Worm (Caenorhabditis elegans) whole organism, young adult: ENCODE results near the gene C44C10.5.

Experiments used
- D2030.7 ChIP-seq: fragments of 200-800 bp; sonication (Bioruptor generic); IDR thresholded peaks from 2 replicates; pipeline ENCODE4 v1.3.6; 2022; ENCODE audit warnings: missing genetic modification reagents, missing genetic modification characterization, missing compliant biosample characterization
- ZK185.1 ChIP-seq: sonication (generic microtip); optimal IDR thresholded peaks from 2 replicates; lab custom pipeline; 2016; ENCODE audit warnings: mild to moderate bottlenecking, missing genetic modification characterization, missing compliant biosample characterization; ENCODE audit not compliant: poor library complexity, severe bottlenecking
- akir-1 ChIP-seq: fragments of 200-800 bp; sonication (Bioruptor generic); optimal IDR thresholded peaks from 2 replicates; lab custom pipeline; 2018; ENCODE audit warnings: mild to moderate bottlenecking, missing genetic modification characterization, moderate library complexity, missing compliant biosample characterization
- atf-7 ChIP-seq: sonication (generic microtip); optimal IDR thresholded peaks from 2 replicates; lab custom pipeline; 2017; ENCODE audit warnings: mild to moderate bottlenecking, missing genetic modification characterization, missing compliant biosample characterization
- athp-1 ChIP-seq: sonication (generic microtip); optimal IDR thresholded peaks from 2 replicates; lab custom pipeline; 2017; ENCODE audit warnings: mild to moderate bottlenecking, missing genetic modification characterization, missing compliant biosample characterization
- attf-6 ChIP-seq: fragments of 200-800 bp; sonication (Bioruptor generic); IDR thresholded peaks from 2 replicates; pipeline ENCODE4 v1.3.6; 2022; ENCODE audit warnings: missing genetic modification reagents, missing genetic modification characterization, missing compliant biosample characterization
- bed-2 ChIP-seq: fragments of 200-800 bp; sonication (Bioruptor generic); IDR thresholded peaks from 2 replicates; pipeline ENCODE4 v1.3.6; 2022; ENCODE audit warnings: missing genetic modification reagents, missing genetic modification characterization, missing compliant biosample characterization
- ccch-3 ChIP-seq: fragments of 200-800 bp; sonication (Bioruptor generic); optimal IDR thresholded peaks from 2 replicates; lab custom pipeline; 2018; ENCODE audit warnings: mild to moderate bottlenecking, missing genetic modification characterization, missing compliant biosample characterization
- cebp-1 ChIP-seq, 2 experiments: fragments of 200-800 bp in 1 of 2; sonication (Bioruptor generic) in 1 of 2; sonication (generic microtip) in 1 of 2; IDR thresholded peaks in 1 of 2; optimal IDR thresholded peaks in 1 of 2; 2 replicates each; pipeline versions ENCODE4 v1.3.6 to Lab custom; 2017 to 2022; ENCODE audit warnings: missing compliant biosample characterization in 2 of 2, missing genetic modification characterization in 2 of 2, mild to moderate bottlenecking in 1 of 2, missing genetic modification reagents in 1 of 2, moderate library complexity in 1 of 2
- ceh-27 ChIP-seq: fragments of 200-800 bp; sonication (Bioruptor generic); optimal IDR thresholded peaks from 2 replicates; lab custom pipeline; 2018; ENCODE audit warnings: mild to moderate bottlenecking, missing genetic modification characterization, moderate library complexity, missing compliant biosample characterization
- ceh-40 ChIP-seq: fragments of 200-800 bp; sonication (Bioruptor generic); IDR thresholded peaks from 2 replicates; pipeline ENCODE4 v1.3.6; 2022; ENCODE audit warnings: missing genetic modification characterization, missing compliant biosample characterization
- die-1 ChIP-seq: sonication (generic microtip); optimal IDR thresholded peaks from 2 replicates; lab custom pipeline; 2016; ENCODE audit warnings: missing genotype, mild to moderate bottlenecking, missing genetic modification characterization, missing compliant biosample characterization
- dox-1 ChIP-seq: fragments of 200-800 bp; sonication (Bioruptor generic); IDR thresholded peaks from 2 replicates; pipeline ENCODE4 v1.3.6; 2022; ENCODE audit warnings: missing genetic modification reagents, missing genetic modification characterization, missing compliant biosample characterization
- efl-1 ChIP-seq: fragments of 150-350 bp; optimal IDR thresholded peaks from 2 replicates; lab custom pipeline; 2014; ENCODE audit warnings: missing biosample characterization, missing genetic modification reagents, missing genetic modification characterization
- ets-4 ChIP-seq: fragments of 200-800 bp; sonication (Bioruptor generic); optimal IDR thresholded peaks from 2 replicates; lab custom pipeline; 2018; ENCODE audit warnings: mild to moderate bottlenecking, missing genetic modification characterization, missing compliant biosample characterization
- hrde-1 ChIP-seq: sonication (generic microtip); optimal IDR thresholded peaks from 2 replicates; lab custom pipeline; 2016; ENCODE audit warnings: missing genetic modification characterization, mild to moderate bottlenecking, missing compliant biosample characterization, moderate library complexity, missing genotype, missing genetic modification reagents, borderline replicate concordance
- lag-1 ChIP-seq: fragments of 200-800 bp; sonication (Bioruptor generic); IDR thresholded peaks from 2 replicates; pipeline ENCODE4 v1.3.6; 2022; ENCODE audit warnings: missing genetic modification reagents, missing genetic modification characterization, missing compliant biosample characterization
- let-607 ChIP-seq, 2 experiments: fragments of 200-800 bp in 1 of 2; sonication (Bioruptor generic) in 1 of 2; sonication (generic microtip) in 1 of 2; optimal IDR thresholded peaks; 2 replicates each; lab custom pipeline; 2016 to 2018; ENCODE audit warnings: mild to moderate bottlenecking in 2 of 2, missing compliant biosample characterization in 2 of 2, missing genetic modification characterization in 2 of 2, moderate library complexity in 2 of 2, missing genotype in 1 of 2
- lin-35 ChIP-seq, 3 experiments: fragments of 150-350 bp in 2 of 3; sonication (generic microtip) in 1 of 3; optimal IDR thresholded peaks; 2 replicates each; lab custom pipeline; 2014 to 2018; ENCODE audit warnings: missing biosample characterization in 3 of 3, missing genetic modification characterization in 3 of 3, missing genetic modification reagents in 3 of 3
- lin-40 ChIP-seq: sonication (generic microtip); optimal IDR thresholded peaks from 2 replicates; lab custom pipeline; 2016; ENCODE audit warnings: missing genetic modification characterization, mild to moderate bottlenecking, missing compliant biosample characterization, missing genotype, missing genetic modification reagents
- lin-54 ChIP-seq: fragments of 200-800 bp; sonication (Bioruptor generic); optimal IDR thresholded peaks from 2 replicates; lab custom pipeline; 2018; ENCODE audit warnings: mild to moderate bottlenecking, missing genetic modification characterization, missing compliant biosample characterization
- lir-1 ChIP-seq: fragments of 200-800 bp; sonication (Bioruptor generic); conservative IDR thresholded peaks from 2 replicates; pipeline ENCODE4 v1.3.6; 2022; ENCODE audit warnings: missing genetic modification reagents, missing genetic modification characterization, missing compliant biosample characterization
- lsl-1 ChIP-seq: fragments of 200-800 bp; sonication (Bioruptor generic); optimal IDR thresholded peaks from 2 replicates; lab custom pipeline; 2018; ENCODE audit warnings: mild to moderate bottlenecking, missing genetic modification characterization, moderate library complexity, missing compliant biosample characterization
- madf-3 ChIP-seq: fragments of 200-800 bp; sonication (Bioruptor generic); IDR thresholded peaks from 2 replicates; pipeline ENCODE4 v1.3.6; 2022; ENCODE audit warnings: missing genetic modification reagents, missing genetic modification characterization, missing compliant biosample characterization
- mcd-1 ChIP-seq: fragments of 200-800 bp; sonication (Bioruptor generic); IDR thresholded peaks from 2 replicates; pipeline ENCODE4 v1.3.6; 2022; ENCODE audit warnings: missing genetic modification reagents, missing genetic modification characterization, missing compliant biosample characterization
- mes-4 ChIP-seq: sonication (generic microtip); optimal IDR thresholded peaks from 2 replicates; lab custom pipeline; 2016; ENCODE audit warnings: missing genotype, missing genetic modification characterization, missing compliant biosample characterization
- nhr-120 ChIP-seq: fragments of 200-800 bp; sonication (Bioruptor generic); IDR thresholded peaks from 2 replicates; pipeline ENCODE4 v1.3.6; 2022; ENCODE audit warnings: missing genetic modification characterization, missing compliant biosample characterization
- nhr-80 ChIP-seq: sonication (generic microtip); optimal IDR thresholded peaks from 2 replicates; lab custom pipeline; 2016; ENCODE audit warnings: missing genetic modification characterization, missing compliant biosample characterization
- pha-4 ChIP-seq: fragments of 150-350 bp; sonication (generic microtip); optimal IDR thresholded peaks from 2 replicates; lab custom pipeline; 2014; ENCODE audit warnings: missing biosample characterization, missing genetic modification reagents, missing genetic modification characterization
- rcor-1 ChIP-seq: fragments of 200-800 bp; sonication (Bioruptor generic); IDR thresholded peaks from 2 replicates; pipeline ENCODE4 v1.3.6; 2022; ENCODE audit warnings: missing genetic modification reagents, missing genetic modification characterization, missing compliant biosample characterization
- snpc-1.1 ChIP-seq: sonication (generic microtip); optimal IDR thresholded peaks from 2 replicates; lab custom pipeline; 2017; ENCODE audit warnings: missing genetic modification characterization, mild to moderate bottlenecking, missing compliant biosample characterization, antibody characterized with exemption, moderate library complexity, missing genotype, missing genetic modification reagents; ENCODE audit not compliant: insufficient read depth
- unc-62 ChIP-seq: fragments of 150-350 bp; optimal IDR thresholded peaks from 2 replicates; lab custom pipeline; 2014; ENCODE audit warnings: missing biosample characterization, missing genetic modification reagents, missing genetic modification characterization
- xnd-1 ChIP-seq: sonication (generic microtip); optimal IDR thresholded peaks from 2 replicates; lab custom pipeline; 2016; ENCODE audit warnings: missing genotype, missing genetic modification reagents, missing genetic modification characterization, missing compliant biosample characterization
- ztf-18 ChIP-seq: sonication (generic microtip); optimal IDR thresholded peaks from 2 replicates; lab custom pipeline; 2016; ENCODE audit warnings: missing genotype, mild to moderate bottlenecking, missing genetic modification characterization, missing compliant biosample characterization
- ztf-26 ChIP-seq: sonication (generic microtip); optimal IDR thresholded peaks from 2 replicates; lab custom pipeline; 2017; ENCODE audit warnings: missing genetic modification characterization, missing compliant biosample characterization

C44C10.5 gene

ce11 chrX:11673063-11673759, 17.1 kb upstream of the C44C10.5 start:
- no peak for TF ChIP-seq athp-1 (tag; lab: Kevin White, UChicago)
- TF ChIP-seq bed-2 (GFP tag; lab: Robert Waterston, UW), result no peak
- no peak for TF ChIP-seq nhr-120 (GFP tag; lab: Robert Waterston, UW)
- no peak for TF ChIP-seq ztf-26 (tag; lab: Kevin White, UChicago)
- no peak for TF ChIP-seq attf-6 (GFP tag; lab: Robert Waterston, UW)
- no peak for TF ChIP-seq lin-54

ce11 chrX:11675573-11675972, 14.8 kb upstream of the C44C10.5 start:
- TF ChIP-seq mes-4 (tag; lab: Kevin White, UChicago), result no peak
- no peak for TF ChIP-seq lag-1 (GFP tag; lab: Robert Waterston, UW)
- no peak for TF ChIP-seq die-1 (tag; lab: Kevin White, UChicago)
- no peak for TF ChIP-seq xnd-1
- no peak for TF ChIP-seq lir-1
- no peak for TF ChIP-seq ccch-3 (GFP tag; lab: Kevin White, UChicago)
- TF ChIP-seq ztf-26 (tag; lab: Kevin White, UChicago), result no peak
- no peak for TF ChIP-seq ceh-40
- no peak for TF ChIP-seq dox-1 (GFP tag; lab: Robert Waterston, UW)
- TF ChIP-seq lin-35 (GFP tag; optimal IDR thresholded peaks at IDR 0.05; lab: Kevin White, UChicago), result no peak
- TF ChIP-seq ceh-27, result no peak
- TF ChIP-seq ztf-18 (tag; lab: Kevin White, UChicago), result no peak
- TF ChIP-seq attf-6 (GFP tag; lab: Robert Waterston, UW), result no peak
- TF ChIP-seq akir-1 (GFP tag; lab: Kevin White, UChicago), result no peak
- TF ChIP-seq madf-3 (GFP tag; lab: Robert Waterston, UW), result no peak
- TF ChIP-seq lin-40 (tag; lab: Kevin White, UChicago), result no peak
- TF ChIP-seq lsl-1, result no peak
- no peak for TF ChIP-seq hrde-1 (tag; lab: Kevin White, UChicago)
- no peak for TF ChIP-seq snpc-1.1 (tag; lab: Kevin White, UChicago)
- no peak for TF ChIP-seq rcor-1 (GFP tag; lab: Robert Waterston, UW)

- peak; percentile 30 to 48 for TF ChIP-seq let-607 (tag; optimal IDR thresholded peaks at IDR 0.05; lab: Kevin White, UChicago)
- TF ChIP-seq ZK185.1 (tag; lab: Kevin White, UChicago), result peak; percentile 24
- TF ChIP-seq efl-1, result no peak
- TF ChIP-seq cebp-1 (GFP tag; IDR thresholded peaks at IDR 0.05; lab: Robert Waterston, UW), result peak; percentile 25; the same call in 1 of the 2 replicates
- peak; percentile 64 for TF ChIP-seq cebp-1 (tag; optimal IDR thresholded peaks at IDR 0.05; lab: Kevin White, UChicago)
- TF ChIP-seq pha-4 (tag; lab: Kevin White, UChicago), result peak; percentile 59
- no peak for TF ChIP-seq mcd-1
- no peak for TF ChIP-seq lir-1
- TF ChIP-seq nhr-80 (tag; lab: Kevin White, UChicago), result peak; percentile 89
- TF ChIP-seq D2030.7 (GFP tag; lab: Robert Waterston, UW), result no peak
- TF ChIP-seq ets-4, result peak; percentile 4
- TF ChIP-seq atf-7 (tag; lab: Kevin White, UChicago), result peak; percentile 45
- peak; percentile 19 for TF ChIP-seq unc-62
- TF ChIP-seq, all 124 proteins: peak for 8
Measured at ce11 chrX:11679211-11679977, 10.9 kb upstream of the C44C10.5 start.
